Fruit fly (Drosophila melanogaster): Measurements from ENCODE around the gene spict.

The spict gene

DNA sequence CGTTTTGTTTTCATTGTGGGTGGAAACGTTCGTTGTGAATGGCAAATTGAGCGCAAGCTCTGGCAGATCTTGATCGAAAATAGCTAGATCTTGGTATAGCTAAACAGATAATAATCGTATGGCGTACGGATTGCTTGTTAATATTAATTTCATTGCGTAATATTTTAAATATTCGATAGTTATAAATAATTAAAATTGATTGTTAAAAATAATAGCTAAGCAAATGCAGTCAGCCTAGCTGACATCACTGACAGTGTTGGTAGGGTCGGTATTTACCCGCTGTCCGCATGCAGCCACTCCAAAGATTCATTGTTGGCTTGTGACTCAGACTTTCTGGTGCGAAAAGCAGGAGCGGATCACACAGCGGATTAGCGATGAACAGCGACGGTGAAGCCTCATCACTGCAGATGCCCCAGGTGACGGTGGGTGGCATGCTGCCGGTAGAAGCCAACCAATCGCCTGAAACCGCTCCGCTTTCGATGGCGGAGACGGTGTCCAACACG is at the start of gene spict, which contains the start of gene CG5776 (continued):
- TF ChIP-seq vnd (GFP tag; IDR thresholded peaks at IDR 0.05; ENCODE audit: partially characterized antibody) (no peak), CG14710 (tag; optimal IDR thresholded peaks at IDR 0.05) (peak; percentile 75), inv (GFP tag; IDR thresholded peaks at IDR 0.05; ENCODE audit: partially characterized antibody) (peak; percentile 39; the same call in 1 of the 2 replicates), GATAe (GFP tag; conservative IDR thresholded peaks at IDR 0.05) (peak; percentile 54; the same call in 1 of the 2 replicates), pzg (GFP tag; optimal IDR thresholded peaks at IDR 0.05) (peak; percentile 71), CG10543 (GFP tag; optimal IDR thresholded peaks at IDR 0.05) (peak; percentile 80), emc (GFP tag; optimal IDR thresholded peaks at IDR 0.05) (no peak), CG12744 (GFP tag; optimal IDR thresholded peaks at IDR 0.05) (no peak), CG6654 (GFP tag; optimal IDR thresholded peaks at IDR 0.05) (no peak), CG7963 (GFP tag; IDR thresholded peaks at IDR 0.05; ENCODE audit: partially characterized antibody) (no peak), tgo (GFP tag; IDR thresholded peaks at IDR 0.05) (peak; percentile 84), hbn (GFP tag; IDR thresholded peaks at IDR 0.05; ENCODE audit: partially characterized antibody) (no peak), CG3281 (GFP tag; optimal IDR thresholded peaks at IDR 0.05) (peak; percentile 70), CG34376 (GFP tag; optimal IDR thresholded peaks at IDR 0.05) (no peak), dati (GFP tag; IDR thresholded peaks at IDR 0.05) (no peak), chinmo (GFP tag; IDR thresholded peaks at IDR 0.05; ENCODE audit: partially characterized antibody) (no peak), Jarid2 (GFP tag; optimal IDR thresholded peaks at IDR 0.05) (peak; percentile 48), CG15073 (GFP tag; optimal IDR thresholded peaks at IDR 0.05) (no peak), CG6272 (GFP tag; IDR thresholded peaks at IDR 0.05) (peak; percentile 79), abd-A (tag; optimal IDR thresholded peaks at IDR 0.05) (no peak), ash1 (GFP tag; optimal IDR thresholded peaks at IDR 0.05) (no peak), p53 (GFP tag; optimal IDR thresholded peaks at IDR 0.05) (no peak), C15 (GFP tag; IDR thresholded peaks at IDR 0.05) (0 out of 3 replicates have a peak, but pooled peaks have one; percentile 32), CG10431 (GFP tag; optimal IDR thresholded peaks at IDR 0.05) (no peak), Dref (GFP tag; IDR thresholded peaks at IDR 0.05) (peak; percentile 36; the same call in 1 of the 2 replicates), Kr (GFP tag; optimal IDR thresholded peaks at IDR 0.05) (no peak), klu (GFP tag; IDR thresholded peaks at IDR 0.05) (peak; percentile 96), pfk (GFP tag; optimal IDR thresholded peaks at IDR 0.05) (no peak), CG2889 (GFP tag; IDR thresholded peaks at IDR 0.05) (peak; percentile 70; the same call in 2 of the 3 replicates), B-H1 (GFP tag; IDR thresholded peaks at IDR 0.05) (peak; percentile 56; the same call in 2 of the 3 replicates), CG12942 (GFP tag; optimal IDR thresholded peaks at IDR 0.05) (peak; percentile 36), salm (tag; optimal IDR thresholded peaks at IDR 0.05) (peak; percentile 38), CG11695 (GFP tag; IDR thresholded peaks at IDR 0.05) (peak; percentile 60; the same call in 2 of the 3 replicates), tio (GFP tag; optimal IDR thresholded peaks at IDR 0.05) (no peak), Gug (GFP tag; IDR thresholded peaks at IDR 0.05) (peak; percentile 46; the same call in 2 of the 4 replicates), CG17359 (tag; optimal IDR thresholded peaks at IDR 0.05) (peak; percentile 42), CG11398 (GFP tag; optimal IDR thresholded peaks at IDR 0.05) (no peak), jigr1 (GFP tag; IDR thresholded peaks at IDR 0.05) (no peak), croc (GFP tag; conservative IDR thresholded peaks at IDR 0.05) (peak; percentile 39; the same call in 2 of the 3 replicates), prd (optimal IDR thresholded peaks at IDR 0.05) (no peak), prd (GFP tag; IDR thresholded peaks at IDR 0.05) (peak; percentile 90), fd102C (GFP tag; optimal IDR thresholded peaks at IDR 0.05) (no peak), MTF-1 (GFP tag; optimal IDR thresholded peaks at IDR 0.05; ENCODE audit: borderline replicate concordance) (no peak), row (GFP tag; IDR thresholded peaks at IDR 0.05) (peak; percentile 97), CG9727 (GFP tag; optimal IDR thresholded peaks at IDR 0.05) (peak; percentile 72), trem (tag; optimal IDR thresholded peaks at IDR 0.05) (peak; percentile 76), CG11456 (GFP tag; IDR thresholded peaks at IDR 0.05) (peak; percentile 83), sob (GFP tag; IDR thresholded peaks at IDR 0.05) (peak; percentile 91), lola (GFP tag; optimal IDR thresholded peaks at IDR 0.05) (peak in 1 of 3 experiments; percentile 76), CG4707 (GFP tag; optimal IDR thresholded peaks at IDR 0.05) (no peak)
